Worm (Caenorhabditis elegans): ENCODE data around the gene ptr-22.

ptr-22 gene

ce11 chrV:18903472-18903871 is 27.7 kb downstream of the ptr-22 start, which contains the start of gene mihp-2:
TSS of gene mihp-2 (plus strand) at chrV:18903772.
- TF ChIP-seq elt-1 (tag; optimal IDR thresholded peaks at IDR 0.05) (no peak), skn-1 (tag; optimal IDR thresholded peaks at IDR 0.05) (no peak), nhr-12 (tag; optimal IDR thresholded peaks at IDR 0.05) (no peak), nhr-21 (tag; optimal IDR thresholded peaks at IDR 0.05) (no peak), nhr-6 (tag; optimal IDR thresholded peaks at IDR 0.05) (no peak), Y55F3AM.14 (GFP tag; optimal IDR thresholded peaks at IDR 0.05) (no peak), lin-39 (tag; optimal IDR thresholded peaks at IDR 0.05) (no peak), sma-9 (GFP tag; optimal IDR thresholded peaks at IDR 0.05) (no peak), sma-9 (tag; optimal IDR thresholded peaks at IDR 0.05) (no peak), nhr-10 (tag; optimal IDR thresholded peaks at IDR 0.05) (no peak), nhr-77 (tag; optimal IDR thresholded peaks at IDR 0.05) (no peak), elt-3 (tag; optimal IDR thresholded peaks at IDR 0.05) (no peak), aly-2 (tag; optimal IDR thresholded peaks at IDR 0.05) (no peak), gmeb-1 (tag; optimal IDR thresholded peaks at IDR 0.05) (no peak), zag-1 (tag; optimal IDR thresholded peaks at IDR 0.05) (no peak)

- TF ChIP-seq C34F6.9 (tag; optimal IDR thresholded peaks at IDR 0.05) (no peak), Y55F3AM.14 (GFP tag; optimal IDR thresholded peaks at IDR 0.05) (no peak), fos-1 (tag; optimal IDR thresholded peaks at IDR 0.05) (peak; percentile 22), sem-4 (tag; optimal IDR thresholded peaks at IDR 0.05) (no peak), gmeb-1 (tag; optimal IDR thresholded peaks at IDR 0.05) (peak; percentile 16), sma-3 (GFP tag; optimal IDR thresholded peaks at IDR 0.05) (no peak), lin-13 (GFP tag; optimal IDR thresholded peaks at IDR 0.05) (no peak), F13H6.1 (tag; optimal IDR thresholded peaks at IDR 0.05) (peak; percentile 14), unc-55 (GFP tag; optimal IDR thresholded peaks at IDR 0.05) (peak; percentile 13), peb-1 (tag; optimal IDR thresholded peaks at IDR 0.05) (no peak), R02D3.7 (tag; optimal IDR thresholded peaks at IDR 0.05) (no peak)
Observed at ce11 chrV:18901530-18901929, 29.6 kb downstream of the ptr-22 start.

ce11 chrV:18900437-18900836 is 30.7 kb downstream of the ptr-22 start, which contains the start of gene nhr-243:
TSS of gene nhr-243 (minus strand) at chrV:18900537.
- TF ChIP-seq mbf-1 (tag; optimal IDR thresholded peaks at IDR 0.05) (no peak), lin-39 (tag; optimal IDR thresholded peaks at IDR 0.05) (no peak), crh-2 (tag; optimal IDR thresholded peaks at IDR 0.05) (no peak), ama-1 (optimal IDR thresholded peaks at IDR 0.05) (no peak), sma-9 (GFP tag; optimal IDR thresholded peaks at IDR 0.05) (no peak), sma-9 (tag; optimal IDR thresholded peaks at IDR 0.05) (no peak), elt-3 (tag; optimal IDR thresholded peaks at IDR 0.05) (no peak), Y55F3AM.14 (GFP tag; optimal IDR thresholded peaks at IDR 0.05) (no peak), ceh-16 (tag; optimal IDR thresholded peaks at IDR 0.05) (no peak), dmd-4 (tag; optimal IDR thresholded peaks at IDR 0.05) (no peak), unc-55 (GFP tag; optimal IDR thresholded peaks at IDR 0.05) (no peak), unc-62 (GFP tag; optimal IDR thresholded peaks at IDR 0.05) (no peak), C34F6.9 (tag; optimal IDR thresholded peaks at IDR 0.05) (no peak), nhr-11 (tag; optimal IDR thresholded peaks at IDR 0.05) (no peak), lin-11 (tag; optimal IDR thresholded peaks at IDR 0.05) (no peak), fos-1 (tag; optimal IDR thresholded peaks at IDR 0.05) (no peak), sma-3 (GFP tag; optimal IDR thresholded peaks at IDR 0.05) (no peak)

ce11 chrV:18894924-18895388 is 36.2 kb downstream of the ptr-22 start, which contains the start of gene emb-4:
TSS of gene emb-4 (minus strand) at chrV:18894974.
- TF ChIP-seq ama-1 (optimal IDR thresholded peaks at IDR 0.05) (no peak), elt-3 (tag; optimal IDR thresholded peaks at IDR 0.05) (no peak), nhr-11 (tag; optimal IDR thresholded peaks at IDR 0.05) (no peak), dmd-4 (tag; optimal IDR thresholded peaks at IDR 0.05) (no peak), gmeb-1 (tag; optimal IDR thresholded peaks at IDR 0.05) (peak; percentile 79), R02D3.7 (tag; optimal IDR thresholded peaks at IDR 0.05) (peak; percentile 10), skn-1 (tag; optimal IDR thresholded peaks at IDR 0.05) (no peak), sma-9 (GFP tag; optimal IDR thresholded peaks at IDR 0.05) (no peak), sma-9 (tag; optimal IDR thresholded peaks at IDR 0.05) (no peak), fos-1 (tag; optimal IDR thresholded peaks at IDR 0.05) (no peak), egl-27 (tag; optimal IDR thresholded peaks at IDR 0.05) (no peak), lin-11 (tag; optimal IDR thresholded peaks at IDR 0.05) (no peak), nhr-21 (tag; optimal IDR thresholded peaks at IDR 0.05) (peak; percentile 12), nhr-12 (tag; optimal IDR thresholded peaks at IDR 0.05) (no peak), nhr-23 (tag; optimal IDR thresholded peaks at IDR 0.05) (no peak), ztf-4 (tag; optimal IDR thresholded peaks at IDR 0.05) (no peak), ztf-1 (GFP tag; conservative IDR thresholded peaks at IDR 0.05) (no peak), lsy-2 (tag; optimal IDR thresholded peaks at IDR 0.05) (peak; percentile 55 to 71), mab-5 (tag; optimal IDR thresholded peaks at IDR 0.05) (no peak), nhr-25 (tag; optimal IDR thresholded peaks at IDR 0.05) (no peak), crh-2 (tag; optimal IDR thresholded peaks at IDR 0.05) (peak; percentile 15), unc-55 (GFP tag; optimal IDR thresholded peaks at IDR 0.05) (peak; percentile 48), lin-13 (GFP tag; optimal IDR thresholded peaks at IDR 0.05) (peak; percentile 54), unc-39 (tag; optimal IDR thresholded peaks at IDR 0.05) (no peak), Y55F3AM.14 (GFP tag; optimal IDR thresholded peaks at IDR 0.05) (no peak), nhr-129 (tag; optimal IDR thresholded peaks at IDR 0.05) (no peak), F13H6.1 (tag; optimal IDR thresholded peaks at IDR 0.05) (no peak), nhr-10 (tag; optimal IDR thresholded peaks at IDR 0.05) (no peak), snpc-4 (tag; optimal IDR thresholded peaks at IDR 0.05) (no peak), mbf-1 (tag; optimal IDR thresholded peaks at IDR 0.05) (no peak), sma-3 (GFP tag; optimal IDR thresholded peaks at IDR 0.05) (peak; percentile 17), mdl-1 (tag; optimal IDR thresholded peaks at IDR 0.05) (no peak), blmp-1 (tag; optimal IDR thresholded peaks at IDR 0.05; ENCODE audit: insufficient read depth) (no peak), alr-1 (tag; optimal IDR thresholded peaks at IDR 0.05) (no peak)
